Worm (Caenorhabditis elegans) whole organism, L4 larva: Measurements from ENCODE around the gene W08E12.4.

Experiments used
- D1046.2 ChIP-seq: fragments of 200-800 bp; sonication (Bioruptor generic); IDR thresholded peaks from 2 replicates; pipeline ENCODE4 v1.3.6; 2022; ENCODE audit warnings: missing genetic modification characterization, missing compliant biosample characterization
- F26F4.8 ChIP-seq: fragments of 200-800 bp; sonication (Bioruptor generic); conservative IDR thresholded peaks from 2 replicates; pipeline ENCODE4 v1.3.6; 2022; ENCODE audit warnings: missing genetic modification characterization, missing compliant biosample characterization
- F49E8.2 ChIP-seq: sonication (generic microtip); optimal IDR thresholded peaks from 2 replicates; lab custom pipeline; 2016; ENCODE audit warnings: missing compliant biosample characterization, mild to moderate bottlenecking, missing genetic modification characterization, borderline replicate concordance
- R02D3.7 ChIP-seq: fragments of 150-350 bp; sonication (generic microtip); optimal IDR thresholded peaks from 3 replicates; lab custom pipeline; 2014; ENCODE audit warnings: missing biosample characterization, missing genetic modification characterization
- T20F7.1 ChIP-seq: fragments of 200-800 bp; sonication (Bioruptor generic); optimal IDR thresholded peaks from 2 replicates; lab custom pipeline; 2018; ENCODE audit warnings: mild to moderate bottlenecking, missing genetic modification characterization, missing compliant biosample characterization
- Y48G9A.11 ChIP-seq: fragments of 200-800 bp; sonication (Bioruptor generic); IDR thresholded peaks from 2 replicates; pipeline ENCODE4 v1.3.6; 2022; ENCODE audit warnings: missing genetic modification reagents, missing genetic modification characterization, missing compliant biosample characterization
- ZK546.5 ChIP-seq, 2 experiments: sonication (generic microtip); optimal IDR thresholded peaks; 2 replicates each; lab custom pipeline; 2017; ENCODE audit warnings: missing biosample characterization in 2 of 2, missing genetic modification characterization in 2 of 2
- aha-1 ChIP-seq: fragments of 150-350 bp; peaks from one replicate; lab custom pipeline; 2014; ENCODE audit warnings: missing biosample characterization, missing genetic modification characterization
- arid-1 ChIP-seq: fragments of 200-800 bp; sonication (Bioruptor generic); conservative IDR thresholded peaks from 2 replicates; pipeline ENCODE4 v1.3.6; 2022; ENCODE audit warnings: missing genetic modification reagents, missing genetic modification characterization, missing compliant biosample characterization
- ceh-20 ChIP-seq: fragments of 200-800 bp; sonication (Bioruptor generic); IDR thresholded peaks from 2 replicates; pipeline ENCODE4 v1.3.6; 2022; ENCODE audit warnings: missing genetic modification reagents, missing genetic modification characterization, missing compliant biosample characterization
- ceh-28 ChIP-seq: fragments of 150-350 bp; optimal IDR thresholded peaks from 2 replicates; lab custom pipeline; 2014; ENCODE audit warnings: missing biosample characterization, missing genetic modification reagents, missing genetic modification characterization
- ceh-32 ChIP-seq: sonication (generic microtip); optimal IDR thresholded peaks from 2 replicates; lab custom pipeline; 2016; ENCODE audit warnings: mild to moderate bottlenecking, missing genetic modification characterization, missing compliant biosample characterization; ENCODE audit not compliant: poor library complexity
- ceh-82 ChIP-seq: sonication (generic microtip); optimal IDR thresholded peaks from 2 replicates; lab custom pipeline; 2017; ENCODE audit warnings: missing biosample characterization, missing genetic modification characterization
- cey-2 ChIP-seq: sonication (generic microtip); optimal IDR thresholded peaks from 3 replicates; lab custom pipeline; 2017; ENCODE audit warnings: missing genetic modification characterization, mild to moderate bottlenecking, missing compliant biosample characterization, antibody characterized with exemption, borderline replicate concordance; ENCODE audit not compliant: insufficient read depth
- daf-8 ChIP-seq: fragments of 200-800 bp; sonication (Bioruptor generic); IDR thresholded peaks from 2 replicates; pipeline ENCODE4 v1.3.6; 2022; ENCODE audit warnings: missing genetic modification characterization, missing compliant biosample characterization
- dmd-6 ChIP-seq: fragments of 200-800 bp; sonication (Bioruptor generic); IDR thresholded peaks from 2 replicates; pipeline ENCODE4 v1.3.6; 2022; ENCODE audit warnings: missing genetic modification reagents, missing genetic modification characterization, missing compliant biosample characterization
- dmd-8 ChIP-seq: fragments of 200-800 bp; sonication (Bioruptor generic); IDR thresholded peaks from 2 replicates; pipeline ENCODE4 v1.3.6; 2022; ENCODE audit warnings: missing genetic modification characterization, missing compliant biosample characterization
- dmd-9 ChIP-seq: fragments of 200-800 bp; sonication (Bioruptor generic); IDR thresholded peaks from 2 replicates; pipeline ENCODE4 v1.3.6; 2022; ENCODE audit warnings: missing genetic modification reagents, missing genetic modification characterization, missing compliant biosample characterization
- dpl-1 ChIP-seq: fragments of 150-350 bp; optimal IDR thresholded peaks from 2 replicates; lab custom pipeline; 2014; ENCODE audit warnings: missing biosample characterization, missing genetic modification reagents, missing genetic modification characterization
- egl-43 ChIP-seq: fragments of 200-800 bp; sonication (Bioruptor generic); IDR thresholded peaks from 2 replicates; pipeline ENCODE4 v1.3.6; 2022; ENCODE audit warnings: missing genetic modification reagents, missing genetic modification characterization, missing compliant biosample characterization
- fkh-10 ChIP-seq: fragments of 150-350 bp; optimal IDR thresholded peaks from 2 replicates; lab custom pipeline; 2014; ENCODE audit warnings: missing biosample characterization, missing genetic modification reagents, missing genetic modification characterization
- hif-1 ChIP-seq, 2 experiments: sonication (generic microtip); optimal IDR thresholded peaks; 2 replicates each; lab custom pipeline; 2016 to 2017; ENCODE audit warnings: missing compliant biosample characterization in 2 of 2, missing genetic modification characterization in 2 of 2, missing genetic modification reagents in 2 of 2, missing genotype in 2 of 2, mild to moderate bottlenecking in 1 of 2
- hlh-11 ChIP-seq: fragments of 200-800 bp; sonication (Bioruptor generic); optimal IDR thresholded peaks from 2 replicates; lab custom pipeline; 2018; ENCODE audit warnings: mild to moderate bottlenecking, missing genetic modification characterization, missing compliant biosample characterization
- hlh-30 ChIP-seq: sonication (generic microtip); optimal IDR thresholded peaks from 2 replicates; lab custom pipeline; 2017; ENCODE audit warnings: antibody characterized with exemption, mild to moderate bottlenecking, missing genetic modification characterization, missing compliant biosample characterization; ENCODE audit not compliant: insufficient read depth
- hmg-1.1 ChIP-seq: fragments of 200-800 bp; sonication (Bioruptor generic); IDR thresholded peaks from 2 replicates; pipeline ENCODE4 v1.3.6; 2022; ENCODE audit warnings: missing genetic modification reagents, missing genetic modification characterization, missing compliant biosample characterization
- lin-15B ChIP-seq: fragments of 150-350 bp; sonication (generic microtip); optimal IDR thresholded peaks from 3 replicates; lab custom pipeline; 2014; ENCODE audit warnings: missing biosample characterization, missing genetic modification characterization
- lin-38 ChIP-seq: fragments of 200-800 bp; sonication (Bioruptor generic); IDR thresholded peaks from 2 replicates; pipeline ENCODE4 v1.3.6; 2022; ENCODE audit warnings: missing genetic modification reagents, missing genetic modification characterization, missing compliant biosample characterization
- lsy-2 ChIP-seq, 2 experiments: fragments of 150-350 bp in 1 of 2; sonication (generic microtip) in 1 of 2; optimal IDR thresholded peaks; 2 replicates each; lab custom pipeline; 2014 to 2017; ENCODE audit warnings: missing biosample characterization in 2 of 2, missing genetic modification characterization in 2 of 2
- mdl-1 ChIP-seq, 2 experiments: fragments of 150-350 bp in 1 of 2; sonication (generic microtip) in 1 of 2; optimal IDR thresholded peaks; 2 replicates each; lab custom pipeline; 2014 to 2017; ENCODE audit warnings: missing biosample characterization in 2 of 2, missing genetic modification characterization in 2 of 2
- mes-2 ChIP-seq: sonication (generic microtip); optimal IDR thresholded peaks from 2 replicates; lab custom pipeline; 2016; ENCODE audit warnings: missing genotype, mild to moderate bottlenecking, missing genetic modification characterization, missing compliant biosample characterization; ENCODE audit not compliant: poor library complexity, severe bottlenecking
- mxl-3 ChIP-seq: fragments of 200-800 bp; sonication (Bioruptor generic); optimal IDR thresholded peaks from 2 replicates; lab custom pipeline; 2018; ENCODE audit warnings: mild to moderate bottlenecking, missing genetic modification characterization, missing compliant biosample characterization
- nhr-102 ChIP-seq: sonication (generic microtip); optimal IDR thresholded peaks from 2 replicates; lab custom pipeline; 2016; ENCODE audit warnings: mild to moderate bottlenecking, missing genetic modification characterization, moderate library complexity, missing compliant biosample characterization
- nhr-111 ChIP-seq: fragments of 200-800 bp; sonication (Bioruptor generic); optimal IDR thresholded peaks from 2 replicates; lab custom pipeline; 2018; ENCODE audit warnings: mild to moderate bottlenecking, missing genetic modification characterization, missing compliant biosample characterization
- nhr-41 ChIP-seq: fragments of 200-800 bp; sonication (Bioruptor generic); IDR thresholded peaks from 2 replicates; pipeline ENCODE4 v1.3.6; 2022; ENCODE audit warnings: missing genetic modification reagents, missing genetic modification characterization, missing compliant biosample characterization
- nhr-77 ChIP-seq: fragments of 150-350 bp; optimal IDR thresholded peaks from 2 replicates; lab custom pipeline; 2014; ENCODE audit warnings: missing biosample characterization, missing genetic modification characterization
- pha-4 ChIP-seq, 2 experiments: fragments of 150-350 bp in 1 of 2; fragments of 200-800 bp in 1 of 2; sonication (Bioruptor generic) in 1 of 2; IDR thresholded peaks in 1 of 2; optimal IDR thresholded peaks in 1 of 2; 2 replicates each; pipeline versions ENCODE4 v1.3.6 to Lab custom; 2014 to 2022; ENCODE audit warnings: missing genetic modification characterization in 2 of 2, missing genetic modification reagents in 2 of 2, missing biosample characterization in 1 of 2, missing compliant biosample characterization in 1 of 2
- php-3 ChIP-seq: fragments of 200-800 bp; sonication (Bioruptor generic); IDR thresholded peaks from 2 replicates; pipeline ENCODE4 v1.3.6; 2022; ENCODE audit warnings: missing genetic modification reagents, missing genetic modification characterization, missing compliant biosample characterization
- pqm-1 ChIP-seq: sonication (generic microtip); optimal IDR thresholded peaks from 2 replicates; lab custom pipeline; 2017; ENCODE audit warnings: missing biosample characterization, missing genetic modification characterization
- set-16 ChIP-seq: fragments of 200-800 bp; sonication (Bioruptor generic); IDR thresholded peaks from 2 replicates; pipeline ENCODE4 v1.3.6; 2022; ENCODE audit warnings: missing genetic modification reagents, missing genetic modification characterization, missing compliant biosample characterization
- spr-1 ChIP-seq: sonication (generic microtip); optimal IDR thresholded peaks from 2 replicates; lab custom pipeline; 2016; ENCODE audit warnings: mild to moderate bottlenecking, missing genetic modification characterization, missing compliant biosample characterization
- unc-130 ChIP-seq: sonication (generic microtip); optimal IDR thresholded peaks from 2 replicates; lab custom pipeline; 2016; ENCODE audit warnings: missing genetic modification reagents, missing genetic modification characterization, missing compliant biosample characterization
- unc-62 ChIP-seq, 3 experiments: fragments of 150-350 bp in 1 of 3; sonication (generic microtip); optimal IDR thresholded peaks in 2 of 3; peaks in 1 of 3; 1 replicate in 1 of 3; 2 replicates in 2 of 3; lab custom pipeline; 2014 to 2017; ENCODE audit warnings: missing biosample characterization in 3 of 3, missing genetic modification characterization in 3 of 3, missing genetic modification reagents in 3 of 3, missing genotype in 1 of 3
- zfp-3 ChIP-seq: fragments of 200-800 bp; sonication (Bioruptor generic); conservative IDR thresholded peaks from 2 replicates; pipeline ENCODE4 v1.3.6; 2022; ENCODE audit warnings: missing genetic modification reagents, missing genetic modification characterization, missing compliant biosample characterization
- zip-2 ChIP-seq: fragments of 150-350 bp; optimal IDR thresholded peaks from 2 replicates; lab custom pipeline; 2014; ENCODE audit warnings: missing biosample characterization, missing genetic modification characterization
- ztf-11 ChIP-seq: fragments of 150-350 bp; optimal IDR thresholded peaks from 2 replicates; lab custom pipeline; 2014; ENCODE audit warnings: missing biosample characterization, missing genetic modification characterization
- ztf-7 ChIP-seq: fragments of 150-350 bp; optimal IDR thresholded peaks from 2 replicates; lab custom pipeline; 2014; ENCODE audit warnings: missing biosample characterization, missing genetic modification characterization

The W08E12.4 gene

DNA sequence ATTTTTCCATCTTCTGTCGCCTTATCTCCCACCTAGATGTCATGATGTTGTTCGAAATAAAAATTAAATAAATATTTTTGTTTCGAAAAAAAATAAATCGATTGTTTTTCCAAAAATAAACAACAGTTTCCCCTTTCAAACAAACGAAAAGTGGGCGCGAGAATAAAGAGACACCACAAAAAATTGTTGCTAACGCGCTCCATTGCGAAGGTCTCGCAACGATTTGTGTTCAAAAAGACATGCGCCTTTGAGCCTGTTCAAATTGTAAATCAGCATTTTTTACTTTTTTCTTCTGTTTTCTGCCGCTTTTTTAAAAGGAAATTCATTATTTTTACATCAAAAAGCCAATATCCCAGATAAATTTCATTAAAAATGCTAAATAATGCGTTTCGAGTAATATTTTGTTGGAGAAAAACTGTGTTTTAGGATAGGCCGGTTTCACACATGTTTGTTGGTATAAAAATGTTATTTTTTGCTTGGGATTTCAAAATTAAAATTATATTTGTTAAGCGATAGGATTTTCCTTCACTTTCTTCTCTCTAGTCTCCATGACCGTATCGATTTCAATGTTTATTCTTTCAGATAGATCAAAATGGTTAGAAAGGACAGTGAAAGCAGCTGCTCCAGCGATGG is 7.5 kb upstream of the W08E12.4 start, which contains the start of gene W08E12.7 (continued):
- TF ChIP-seq lin-38 (GFP tag; lab: Robert Waterston, UW), result peak; percentile 100
- peak; percentile 69; the same call in 1 of the 2 replicates for TF ChIP-seq ceh-20 (GFP tag; lab: Robert Waterston, UW)
- no peak for TF ChIP-seq ceh-82 (tag; lab: Kevin White, UChicago)
- peak; percentile 84 for TF ChIP-seq dmd-6 (GFP tag; lab: Robert Waterston, UW)
- TF ChIP-seq mxl-3 (GFP tag; lab: Kevin White, UChicago), result peak; percentile 79
- TF ChIP-seq ztf-7, result peak; percentile 50
- peak in 1 of 2 experiments; percentile 71 for TF ChIP-seq unc-62 (GFP tag; optimal IDR thresholded peaks at IDR 0.05 in 1 of 2; lab: Kevin White, UChicago)
- TF ChIP-seq unc-62 (tag; optimal IDR thresholded peaks at IDR 0.05; lab: Kevin White, UChicago), result no peak
- TF ChIP-seq F26F4.8 (GFP tag; lab: Robert Waterston, UW), result no peak
- no peak for TF ChIP-seq T20F7.1 (GFP tag; lab: Kevin White, UChicago)
- peak; percentile 80; the same call in 1 of the 2 replicates for TF ChIP-seq dmd-9 (GFP tag; lab: Robert Waterston, UW)
- TF ChIP-seq R02D3.7 (tag; lab: Kevin White, UChicago), result peak; percentile 53
- TF ChIP-seq ztf-11 (tag; lab: Kevin White, UChicago), result no peak
- TF ChIP-seq aha-1 (tag; lab: Kevin White, UChicago), result peak; percentile 99
- TF ChIP-seq nhr-41 (GFP tag; lab: Robert Waterston, UW), result no peak
- peak; percentile 96 for TF ChIP-seq unc-130 (GFP tag; lab: Kevin White, UChicago)
- TF ChIP-seq hif-1 (tag; optimal IDR thresholded peaks at IDR 0.05; lab: Kevin White, UChicago), result peak; percentile 27 to 87
- TF ChIP-seq daf-8, result no peak
- TF ChIP-seq fkh-10, result peak; percentile 77
- peak; percentile 96 for TF ChIP-seq mes-2 (tag; lab: Kevin White, UChicago)
- no peak for TF ChIP-seq cey-2 (tag; lab: Kevin White, UChicago)
- peak; percentile 87 for TF ChIP-seq hmg-1.1 (GFP tag; lab: Robert Waterston, UW)
- TF ChIP-seq D1046.2 (GFP tag; lab: Robert Waterston, UW), result peak; percentile 80; the same call in 1 of the 2 replicates
- TF ChIP-seq nhr-102, result no peak
- no peak for TF ChIP-seq set-16 (GFP tag; lab: Robert Waterston, UW)
- peak; percentile 39 for TF ChIP-seq zip-2
- peak; percentile 87 for TF ChIP-seq zfp-3 (GFP tag; lab: Robert Waterston, UW)
- peak; percentile 87 for TF ChIP-seq hlh-11
- peak; percentile 92 for TF ChIP-seq dpl-1
- no peak for TF ChIP-seq pha-4 (GFP tag; IDR thresholded peaks at IDR 0.05; lab: Robert Waterston, UW)
- TF ChIP-seq pha-4 (tag; optimal IDR thresholded peaks at IDR 0.05; lab: Kevin White, UChicago), result peak; percentile 99
- TF ChIP-seq hlh-30, result peak; percentile 97
- peak; percentile 61; the same call in 1 of the 2 replicates for TF ChIP-seq Y48G9A.11 (GFP tag; lab: Robert Waterston, UW)
- peak; percentile 74; the same call in 1 of the 2 replicates for TF ChIP-seq arid-1 (GFP tag; lab: Robert Waterston, UW)
- peak; percentile 32 for TF ChIP-seq ceh-28 (tag; lab: Kevin White, UChicago)
- TF ChIP-seq ZK546.5 (tag; optimal IDR thresholded peaks at IDR 0.05; lab: Kevin White, UChicago), result peak in 1 of 2 experiments; percentile 53
- TF ChIP-seq spr-1 (tag; lab: Kevin White, UChicago), result peak; percentile 68
- no peak for TF ChIP-seq dmd-8 (GFP tag; lab: Robert Waterston, UW)
- peak; percentile 98 for TF ChIP-seq nhr-77 (tag; lab: Kevin White, UChicago)
- TF ChIP-seq mdl-1 (tag; optimal IDR thresholded peaks at IDR 0.05; lab: Kevin White, UChicago), result peak; percentile 58 to 94
- no peak for TF ChIP-seq ceh-32 (tag; lab: Kevin White, UChicago)
- TF ChIP-seq php-3 (GFP tag; lab: Robert Waterston, UW), result 0 out of 2 replicates have a peak, but pooled peaks have one; percentile 20
- no peak for TF ChIP-seq egl-43 (GFP tag; lab: Robert Waterston, UW)
- TF ChIP-seq pqm-1 (tag; lab: Kevin White, UChicago), result peak; percentile 82
- TF ChIP-seq lsy-2 (tag; optimal IDR thresholded peaks at IDR 0.05; lab: Kevin White, UChicago), result peak; percentile 90 to 97
- TF ChIP-seq nhr-111 (GFP tag; lab: Kevin White, UChicago), result no peak
- TF ChIP-seq F49E8.2, result peak; percentile 38
- peak; percentile 91 for TF ChIP-seq lin-15B (tag; lab: Kevin White, UChicago)
